Fruit fly (Drosophila melanogaster) whole organism, pupa: ENCODE results near the gene COX8.
A peak's percentile ranks its signal among the peaks of the same experiment; 100 is the strongest.

Experiments
- CG10348 ChIP-seq: fragments of 200-800 bp; sonication (Bioruptor generic); IDR thresholded peaks from 2 replicates; pipeline ENCODE4 v1.3.6; 2022; ENCODE audit warnings: missing biosample characterization, missing genetic modification characterization
- CG12605 ChIP-seq: fragments of 200-800 bp; sonication (Bioruptor generic); IDR thresholded peaks from 2 replicates; pipeline ENCODE4 v1.3.6; 2022; ENCODE audit warnings: missing biosample characterization, missing genetic modification characterization
- CG13204 ChIP-seq: fragments of 200-800 bp; sonication (Bioruptor generic); optimal IDR thresholded peaks from 2 replicates; lab custom pipeline; 2018; ENCODE audit warnings: missing biosample characterization, mild to moderate bottlenecking, missing genetic modification characterization, moderate library complexity
- CG14655 ChIP-seq: fragments of 200-800 bp; sonication (Bioruptor generic); optimal IDR thresholded peaks from 3 replicates; lab custom pipeline; 2017; ENCODE audit warnings: mild to moderate bottlenecking, missing biosample characterization, missing genetic modification reagents, missing genetic modification characterization
- CG15710 ChIP-seq: fragments of 200-800 bp; sonication (Bioruptor generic); optimal IDR thresholded peaks from 2 replicates; lab custom pipeline; 2018; ENCODE audit warnings: missing biosample characterization, mild to moderate bottlenecking, missing genetic modification characterization, moderate library complexity
- CG17806 ChIP-seq: fragments of 200-800 bp; sonication (Bioruptor generic); optimal IDR thresholded peaks from 2 replicates; lab custom pipeline; 2018; ENCODE audit warnings: missing biosample characterization, mild to moderate bottlenecking, missing genetic modification characterization, moderate library complexity
- CG32121 ChIP-seq: fragments of 200-800 bp; sonication (Bioruptor generic); IDR thresholded peaks from 2 replicates; pipeline ENCODE4 v1.3.6; 2022; ENCODE audit warnings: missing biosample characterization, missing genetic modification characterization
- CG34367 ChIP-seq: fragments of 200-800 bp; sonication (Bioruptor generic); optimal IDR thresholded peaks from 2 replicates; lab custom pipeline; 2018; ENCODE audit warnings: missing biosample characterization, mild to moderate bottlenecking, missing genetic modification characterization
- CG4496 ChIP-seq: fragments of 200-800 bp; sonication (Bioruptor generic); IDR thresholded peaks from 3 replicates; pipeline ENCODE4 v1.3.6; 2022; ENCODE audit warnings: missing biosample characterization, missing genetic modification characterization
- CG8159 ChIP-seq: fragments of 200-800 bp; sonication (Bioruptor generic); optimal IDR thresholded peaks from 3 replicates; lab custom pipeline; 2018; ENCODE audit warnings: missing biosample characterization, mild to moderate bottlenecking, missing genetic modification characterization, moderate library complexity
- CG8301 ChIP-seq: fragments of 200-800 bp; sonication (Bioruptor generic); optimal IDR thresholded peaks from 2 replicates; lab custom pipeline; 2018; ENCODE audit warnings: missing biosample characterization, mild to moderate bottlenecking, missing genetic modification characterization
- CG9948 ChIP-seq: fragments of 200-800 bp; sonication (Bioruptor generic); optimal IDR thresholded peaks from 2 replicates; lab custom pipeline; 2018; ENCODE audit warnings: missing biosample characterization, mild to moderate bottlenecking, missing genetic modification characterization, moderate library complexity
- D1 ChIP-seq: fragments of 200-800 bp; sonication (Bioruptor generic); optimal IDR thresholded peaks from 2 replicates; lab custom pipeline; 2018; ENCODE audit warnings: missing biosample characterization, mild to moderate bottlenecking, missing genetic modification characterization, moderate library complexity
- EcR ChIP-seq: fragments of 200-800 bp; sonication (Bioruptor generic); optimal IDR thresholded peaks from 3 replicates; lab custom pipeline; 2019; ENCODE audit warnings: missing biosample characterization, missing genetic modification characterization, mild to moderate bottlenecking, moderate library complexity, missing genetic modification reagents
- Ets98B ChIP-seq: fragments of 200-800 bp; sonication (Bioruptor generic); IDR thresholded peaks from 2 replicates; pipeline ENCODE4 v1.3.6; 2022; ENCODE audit warnings: missing biosample characterization, missing genetic modification characterization
- Pif1A ChIP-seq: fragments of 200-800 bp; sonication (Bioruptor generic); optimal IDR thresholded peaks from 3 replicates; lab custom pipeline; 2016; ENCODE audit warnings: missing biosample characterization, missing genetic modification characterization
- Pif1B ChIP-seq: fragments of 200-800 bp; sonication (Bioruptor generic); optimal IDR thresholded peaks from 3 replicates; lab custom pipeline; 2016; ENCODE audit warnings: missing biosample characterization, missing genetic modification characterization
- Snoo ChIP-seq: fragments of 200-800 bp; sonication (Bioruptor generic); optimal IDR thresholded peaks from 3 replicates; lab custom pipeline; 2017; ENCODE audit warnings: missing biosample characterization, mild to moderate bottlenecking, missing genetic modification characterization, inconsistent platforms
- fd96Ca ChIP-seq: fragments of 200-800 bp; sonication (Bioruptor generic); IDR thresholded peaks from 3 replicates; pipeline ENCODE4 v1.3.6; 2022; ENCODE audit warnings: missing biosample characterization, missing genetic modification characterization
- gl ChIP-seq: fragments of 200-800 bp; sonication (Bioruptor generic); optimal IDR thresholded peaks from 2 replicates; lab custom pipeline; 2018; ENCODE audit warnings: missing biosample characterization, mild to moderate bottlenecking, missing genetic modification characterization
- rn ChIP-seq: fragments of 200-800 bp; sonication (Bioruptor generic); IDR thresholded peaks from 2 replicates; pipeline ENCODE4 v1.3.6; 2022; ENCODE audit warnings: missing biosample characterization, missing genetic modification characterization

COX8 gene

DNA sequence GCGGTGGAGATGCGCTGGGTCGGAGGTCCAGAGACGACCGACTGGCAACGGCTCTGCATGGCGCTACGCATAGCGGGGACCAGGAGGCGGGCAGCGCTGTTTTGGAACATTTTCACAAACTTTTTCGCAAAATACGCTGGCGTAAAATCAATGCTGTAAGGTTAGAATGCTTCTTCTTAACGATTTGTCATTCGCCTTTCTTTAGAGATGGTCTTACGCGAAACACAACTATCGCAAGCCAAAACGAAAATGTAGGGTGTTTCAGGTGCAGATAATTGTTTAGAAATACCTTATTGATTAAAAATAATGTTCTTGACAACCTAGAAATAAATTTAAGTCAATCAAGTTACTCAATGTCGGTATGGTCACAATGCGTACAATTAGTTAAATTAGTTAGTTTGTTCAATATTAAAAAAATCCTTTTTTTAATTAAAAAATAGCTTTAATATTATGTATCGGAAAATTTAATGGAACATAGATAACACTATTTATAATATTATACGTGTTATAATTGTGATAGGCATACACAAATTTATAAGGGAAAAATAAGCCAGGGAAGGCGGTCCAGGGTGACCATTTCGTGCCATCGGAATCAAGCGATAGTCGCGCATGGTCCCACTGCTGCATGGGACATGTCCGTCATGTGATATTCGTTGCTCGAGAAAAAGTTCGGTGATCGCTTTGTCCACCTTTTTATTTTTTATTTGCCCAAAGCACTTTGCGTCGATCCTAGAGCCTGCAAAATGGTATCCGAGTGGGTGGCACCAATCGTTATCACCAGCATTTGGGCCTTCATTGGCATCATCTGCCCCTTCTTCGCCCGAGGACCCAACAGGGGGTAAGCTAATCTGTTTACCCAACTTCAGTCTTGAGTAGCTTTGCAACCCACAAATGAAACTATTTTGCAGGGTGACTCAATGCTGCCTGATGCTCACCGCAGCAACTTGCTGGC, at the start of gene COX8, which contains the start of gene VhaM9.7-b:
TSS of gene COX8 (minus strand) at position 203 of the 952 bp plus-strand sequence.
TSS of gene VhaM9.7-b (plus strand) at position 618 of the 952 bp plus-strand sequence.
- TF ChIP-seq CG17806 (peak; percentile 14), Pif1A (GFP tag; lab: Kevin White, UChicago) (no peak), CG32121 (GFP tag; lab: Robert Waterston, UW) (peak; percentile 11; the same call in 1 of the 2 replicates), Snoo (tag; lab: Kevin White, UChicago) (peak; percentile 39)

DNA sequence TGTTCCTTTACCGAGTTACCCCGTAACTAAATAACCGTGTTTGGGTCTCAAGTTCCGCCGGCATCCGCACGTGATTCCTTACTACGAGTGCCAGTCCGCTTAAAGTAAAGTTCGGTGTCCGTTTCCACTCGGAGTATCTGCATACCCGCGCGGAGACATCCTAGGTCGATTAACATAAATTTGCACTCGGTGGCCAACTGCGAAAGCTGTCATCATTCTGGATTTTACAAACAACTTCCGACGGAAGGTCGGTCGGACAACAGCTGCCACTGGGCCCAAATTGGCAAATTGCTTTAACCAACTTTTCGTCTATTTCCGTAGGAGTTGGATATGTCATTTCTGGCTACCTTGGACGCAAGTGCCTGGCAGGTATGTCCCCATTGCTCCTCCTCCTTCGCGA, 47.3 kb upstream of the COX8 start, which contains the start of gene TfAP-2:
TSS of gene TfAP-2 (plus strand) at position 301 of the 400 bp plus-strand sequence.
- TF ChIP-seq CG8159 (tag; lab: Kevin White, UChicago) = no peak
- no peak for TF ChIP-seq fd96Ca
- TF ChIP-seq CG4496 (GFP tag; lab: Robert Waterston, UW) = no peak
- TF ChIP-seq CG15710 (tag; lab: Kevin White, UChicago) = no peak
- TF ChIP-seq CG32121 (GFP tag; lab: Robert Waterston, UW) = no peak
- TF ChIP-seq EcR (GFP tag; lab: Kevin White, UChicago) = no peak
- no peak for TF ChIP-seq CG17806
- TF ChIP-seq D1 (tag; lab: Kevin White, UChicago) = no peak
- TF ChIP-seq gl (tag; lab: Kevin White, UChicago) = no peak
- TF ChIP-seq CG12605 (GFP tag; lab: Robert Waterston, UW) = no peak
- TF ChIP-seq Pif1B (GFP tag; lab: Kevin White, UChicago) = no peak
- TF ChIP-seq CG10348 = no peak
- no peak for TF ChIP-seq Snoo (tag; lab: Kevin White, UChicago)
- TF ChIP-seq CG13204 (GFP tag; lab: Kevin White, UChicago) = no peak
- TF ChIP-seq CG14655 (GFP tag; lab: Kevin White, UChicago) = no peak
- TF ChIP-seq CG9948 (tag; lab: Kevin White, UChicago) = no peak
- no peak for TF ChIP-seq Pif1A (GFP tag; lab: Kevin White, UChicago)
- no peak for TF ChIP-seq CG34367 (tag; lab: Kevin White, UChicago)
- TF ChIP-seq rn (GFP tag; lab: Robert Waterston, UW) = no peak
- no peak for TF ChIP-seq CG8301

DNA sequence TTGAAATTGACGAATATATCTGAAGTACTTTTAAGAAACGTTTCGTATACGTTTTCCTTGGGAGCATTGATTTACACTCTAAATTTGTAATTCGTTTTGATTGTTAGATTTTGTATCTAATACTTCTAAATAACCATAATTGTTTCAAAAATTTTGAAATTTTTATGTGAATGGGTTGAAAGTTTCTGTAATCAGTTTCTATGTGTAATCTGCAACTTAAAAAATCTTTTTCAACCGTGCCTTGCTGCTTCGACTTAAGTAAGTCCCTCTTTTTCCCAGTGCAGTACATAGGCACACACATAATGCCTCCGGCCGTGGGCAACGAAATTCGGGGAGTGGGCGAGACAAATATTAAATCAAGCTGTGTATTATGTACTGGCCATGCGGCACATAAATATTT, 46.1 kb upstream of the COX8 start:
- no peak for TF ChIP-seq CG32121 (GFP tag; lab: Robert Waterston, UW)
- TF ChIP-seq CG8301 = no peak
- TF ChIP-seq Snoo (tag; lab: Kevin White, UChicago) = no peak
- TF ChIP-seq CG14655 (GFP tag; lab: Kevin White, UChicago) = no peak
- TF ChIP-seq fd96Ca = no peak
- no peak for TF ChIP-seq D1 (tag; lab: Kevin White, UChicago)
- TF ChIP-seq CG8159 (tag; lab: Kevin White, UChicago) = no peak
- no peak for TF ChIP-seq CG13204 (GFP tag; lab: Kevin White, UChicago)
- TF ChIP-seq CG34367 (tag; lab: Kevin White, UChicago) = no peak
- no peak for TF ChIP-seq Pif1B (GFP tag; lab: Kevin White, UChicago)
- no peak for TF ChIP-seq EcR (GFP tag; lab: Kevin White, UChicago)
- no peak for TF ChIP-seq CG4496 (GFP tag; lab: Robert Waterston, UW)
- TF ChIP-seq CG10348 = no peak
- no peak for TF ChIP-seq Pif1A (GFP tag; lab: Kevin White, UChicago)
- TF ChIP-seq rn (GFP tag; lab: Robert Waterston, UW) = no peak
- TF ChIP-seq CG9948 (tag; lab: Kevin White, UChicago) = no peak
- TF ChIP-seq Ets98B = no peak
- TF ChIP-seq CG12605 (GFP tag; lab: Robert Waterston, UW) = no peak
- no peak for TF ChIP-seq gl (tag; lab: Kevin White, UChicago)
- TF ChIP-seq CG17806 = no peak

DNA sequence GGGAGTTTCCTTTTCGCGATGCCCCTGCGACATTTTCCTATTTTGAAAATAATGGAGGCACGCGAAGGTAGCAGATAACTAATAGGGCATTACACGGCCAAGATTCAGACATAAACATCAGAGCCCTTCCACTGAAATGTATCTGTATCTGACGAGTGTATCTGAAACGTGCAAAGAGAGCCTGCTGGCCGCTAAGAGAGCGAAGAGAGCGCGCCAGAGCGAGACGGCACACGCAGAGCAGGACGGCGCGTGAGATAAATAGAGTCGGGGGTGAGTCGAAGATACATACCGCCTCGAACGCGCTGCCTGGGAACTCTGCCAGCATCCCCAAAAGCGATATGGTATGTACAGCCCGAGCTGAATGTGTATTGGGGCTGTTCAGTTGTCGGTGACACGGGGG, 45.4 kb upstream of the COX8 start:
- no peak for TF ChIP-seq D1 (tag; lab: Kevin White, UChicago)
- 0 out of 2 replicates have a peak, but pooled peaks have one; percentile 24 for TF ChIP-seq CG12605 (GFP tag; lab: Robert Waterston, UW)
- peak; percentile 56 for TF ChIP-seq CG13204 (GFP tag; lab: Kevin White, UChicago)

DNA sequence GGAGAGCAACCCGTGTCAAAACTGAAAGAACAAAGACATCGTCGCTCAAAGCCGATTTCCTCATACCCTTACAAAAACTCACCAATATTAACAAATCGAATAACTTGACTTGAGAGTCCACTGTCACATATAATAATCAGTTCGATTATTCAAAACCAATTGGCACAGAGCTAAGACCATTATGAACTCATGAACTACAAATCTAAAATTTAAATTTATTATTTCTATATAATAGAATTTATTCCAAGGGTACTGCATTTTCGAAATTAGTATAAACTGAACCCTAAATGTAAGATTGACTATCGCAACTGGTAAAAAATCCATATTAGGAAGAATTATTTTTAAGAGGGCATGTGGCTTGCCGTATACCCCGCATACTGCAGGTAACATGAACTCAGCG, 42.7 kb upstream of the COX8 start:
- TF ChIP-seq CG8159 (tag; lab: Kevin White, UChicago) (peak; percentile 50), CG13204 (GFP tag; lab: Kevin White, UChicago) (no peak), D1 (tag; lab: Kevin White, UChicago) (no peak), CG10348 (no peak), fd96Ca (no peak), gl (tag; lab: Kevin White, UChicago) (no peak), EcR (GFP tag; lab: Kevin White, UChicago) (no peak), CG32121 (GFP tag; lab: Robert Waterston, UW) (no peak), CG14655 (GFP tag; lab: Kevin White, UChicago) (no peak), Ets98B (no peak), CG34367 (tag; lab: Kevin White, UChicago) (no peak), Pif1A (GFP tag; lab: Kevin White, UChicago) (no peak), CG17806 (no peak), CG9948 (tag; lab: Kevin White, UChicago) (peak; percentile 15), CG15710 (tag; lab: Kevin White, UChicago) (peak; percentile 35), Snoo (tag; lab: Kevin White, UChicago) (peak; percentile 13), rn (GFP tag; lab: Robert Waterston, UW) (no peak), Pif1B (GFP tag; lab: Kevin White, UChicago) (peak; percentile 31)
